Worm (Caenorhabditis elegans): ENCODE results near the gene nfyc-1.

DNA sequence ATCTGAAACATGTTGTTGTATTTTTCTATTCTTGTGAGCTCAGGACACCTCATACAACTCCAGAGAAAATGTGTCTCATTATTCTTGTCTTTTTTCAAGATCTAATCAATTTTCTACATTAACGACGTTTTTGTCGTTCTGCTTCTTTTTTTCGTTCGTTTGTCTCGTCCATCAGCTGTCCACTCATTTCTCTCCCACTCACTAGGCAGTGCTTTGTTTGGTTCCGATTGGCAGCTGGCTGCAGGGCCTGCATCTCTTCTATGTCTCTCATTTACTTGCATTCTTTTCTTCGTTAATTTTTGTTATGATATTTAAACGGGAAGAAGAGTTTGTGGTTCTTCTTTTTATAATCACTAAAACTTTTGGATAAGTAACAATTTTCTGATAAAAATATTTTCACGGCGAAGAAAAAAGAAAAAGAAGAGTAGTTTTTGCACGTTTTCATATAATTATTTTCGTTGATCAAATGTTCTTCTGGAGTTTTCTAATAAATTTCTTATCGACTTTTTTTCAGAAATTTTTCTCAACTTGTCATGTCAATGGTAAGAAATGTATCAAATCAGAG, 42.3 kb upstream of the nfyc-1 start, which contains the start of gene 2L52.1:
- TF ChIP-seq bed-2 (GFP tag; IDR thresholded peaks at IDR 0.05), result no peak
- no peak for TF ChIP-seq fkh-3 (tag; optimal IDR thresholded peaks at IDR 0.05)
- TF ChIP-seq hlh-12 (tag; optimal IDR thresholded peaks at IDR 0.05), result no peak
- no peak for TF ChIP-seq F39B2.1 (GFP tag; IDR thresholded peaks at IDR 0.05)
- TF ChIP-seq Y53G8AR.9 (GFP tag; conservative IDR thresholded peaks at IDR 0.05), result no peak
- TF ChIP-seq B0261.1 (tag; optimal IDR thresholded peaks at IDR 0.05), result no peak
- TF ChIP-seq ztf-28 (GFP tag; IDR thresholded peaks at IDR 0.05), result no peak
- no peak for TF ChIP-seq F10E7.11 (tag; optimal IDR thresholded peaks at IDR 0.05)
- TF ChIP-seq hmg-20 (GFP tag; IDR thresholded peaks at IDR 0.05), result no peak
- TF ChIP-seq lsy-27 (tag; optimal IDR thresholded peaks at IDR 0.05; ENCODE audit: borderline replicate concordance, insufficient read depth), result no peak
- TF ChIP-seq snpc-1.1 (tag; optimal IDR thresholded peaks at IDR 0.05; ENCODE audit: insufficient read depth), result no peak
- TF ChIP-seq zfh-2 (GFP tag; conservative IDR thresholded peaks at IDR 0.05), result no peak

Data from whole organism, young adult.